Worm (Caenorhabditis elegans): Measurements from ENCODE around the gene T15B12.1.

- TF ChIP-seq lin-39 (tag; optimal IDR thresholded peaks at IDR 0.05) (no peak), pag-3 (tag; optimal IDR thresholded peaks at IDR 0.05; ENCODE audit: borderline replicate concordance, insufficient read depth) (no peak), fkh-10 (GFP tag; optimal IDR thresholded peaks at IDR 0.05) (no peak), snpc-4 (tag; optimal IDR thresholded peaks at IDR 0.05) (no peak), xbp-1 (tag; optimal IDR thresholded peaks at IDR 0.05) (no peak), blmp-1 (tag; optimal IDR thresholded peaks at IDR 0.05) (no peak), zag-1 (tag; optimal IDR thresholded peaks at IDR 0.05) (no peak), mef-2 (tag; optimal IDR thresholded peaks at IDR 0.05) (no peak), ceh-82 (tag; optimal IDR thresholded peaks at IDR 0.05) (no peak), aly-2 (tag; optimal IDR thresholded peaks at IDR 0.05) (no peak), lsy-2 (tag; optimal IDR thresholded peaks at IDR 0.05) (no peak), unc-62 (GFP tag; optimal IDR thresholded peaks at IDR 0.05) (no peak), nhr-237 (tag; optimal IDR thresholded peaks at IDR 0.05) (no peak)
These were observed 3.3 kb downstream of the T15B12.1 start for ce11 chrIII:5291281-5291680.
